Worm (Caenorhabditis elegans) whole organism, L4 larva: ENCODE measurements around the gene T26C5.4.

Experiments used
- T20F7.1 ChIP-seq: fragments of 200-800 bp; sonication (Bioruptor generic); optimal IDR thresholded peaks from 2 replicates; lab custom pipeline; 2018; ENCODE audit warnings: mild to moderate bottlenecking, missing genetic modification characterization, missing compliant biosample characterization
- Y105C5A.15 ChIP-seq: fragments of 200-800 bp; sonication (Bioruptor generic); IDR thresholded peaks from 2 replicates; pipeline ENCODE4 v1.3.6; 2022; ENCODE audit warnings: missing genetic modification characterization, missing compliant biosample characterization
- ZK546.5 ChIP-seq, 2 experiments: sonication (generic microtip); optimal IDR thresholded peaks; 2 replicates each; lab custom pipeline; 2017; ENCODE audit warnings: missing biosample characterization in 2 of 2, missing genetic modification characterization in 2 of 2
- aha-1 ChIP-seq: fragments of 150-350 bp; peaks from one replicate; lab custom pipeline; 2014; ENCODE audit warnings: missing biosample characterization, missing genetic modification characterization
- ama-1 ChIP-seq: fragments of 150-350 bp; optimal IDR thresholded peaks from 2 replicates; lab custom pipeline; 2014; ENCODE audit warnings: inconsistent platforms, mixed read lengths
- arid-1 ChIP-seq: fragments of 200-800 bp; sonication (Bioruptor generic); conservative IDR thresholded peaks from 2 replicates; pipeline ENCODE4 v1.3.6; 2022; ENCODE audit warnings: missing genetic modification reagents, missing genetic modification characterization, missing compliant biosample characterization
- attf-4 ChIP-seq: sonication (generic microtip); optimal IDR thresholded peaks from 3 replicates; lab custom pipeline; 2017; ENCODE audit warnings: missing biosample characterization, missing genetic modification characterization
- ceh-32 ChIP-seq: sonication (generic microtip); optimal IDR thresholded peaks from 2 replicates; lab custom pipeline; 2016; ENCODE audit warnings: mild to moderate bottlenecking, missing genetic modification characterization, missing compliant biosample characterization; ENCODE audit not compliant: poor library complexity
- ceh-44 ChIP-seq: fragments of 200-800 bp; sonication (Bioruptor generic); IDR thresholded peaks from 2 replicates; pipeline ENCODE4 v1.3.6; 2022; ENCODE audit warnings: missing genetic modification reagents, missing genetic modification characterization, missing compliant biosample characterization
- ceh-82 ChIP-seq: sonication (generic microtip); optimal IDR thresholded peaks from 2 replicates; lab custom pipeline; 2017; ENCODE audit warnings: missing biosample characterization, missing genetic modification characterization
- ctbp-1 ChIP-seq: fragments of 200-800 bp; sonication (Bioruptor generic); IDR thresholded peaks from 2 replicates; pipeline ENCODE4 v1.3.6; 2022; ENCODE audit warnings: missing genetic modification reagents, missing genetic modification characterization, missing compliant biosample characterization
- daf-12 ChIP-seq: fragments of 150-350 bp; optimal IDR thresholded peaks from 2 replicates; lab custom pipeline; 2014; ENCODE audit warnings: missing biosample characterization, missing genetic modification reagents, missing genetic modification characterization
- daf-16 ChIP-seq, 3 experiments: sonication (generic microtip); optimal IDR thresholded peaks; 2 replicates each; lab custom pipeline; 2016 to 2017; ENCODE audit warnings: missing genetic modification characterization in 3 of 3, missing genetic modification reagents in 3 of 3, mild to moderate bottlenecking in 2 of 3, missing compliant biosample characterization in 2 of 3, missing biosample characterization in 1 of 3, moderate library complexity in 1 of 3
- dmd-6 ChIP-seq: fragments of 200-800 bp; sonication (Bioruptor generic); IDR thresholded peaks from 2 replicates; pipeline ENCODE4 v1.3.6; 2022; ENCODE audit warnings: missing genetic modification reagents, missing genetic modification characterization, missing compliant biosample characterization
- dmd-9 ChIP-seq: fragments of 200-800 bp; sonication (Bioruptor generic); IDR thresholded peaks from 2 replicates; pipeline ENCODE4 v1.3.6; 2022; ENCODE audit warnings: missing genetic modification reagents, missing genetic modification characterization, missing compliant biosample characterization
- dve-1 ChIP-seq: sonication (generic microtip); optimal IDR thresholded peaks from 2 replicates; lab custom pipeline; 2017; ENCODE audit warnings: antibody characterized with exemption, mild to moderate bottlenecking, missing genetic modification characterization, missing compliant biosample characterization; ENCODE audit not compliant: insufficient read depth
- hlh-11 ChIP-seq: fragments of 200-800 bp; sonication (Bioruptor generic); optimal IDR thresholded peaks from 2 replicates; lab custom pipeline; 2018; ENCODE audit warnings: mild to moderate bottlenecking, missing genetic modification characterization, missing compliant biosample characterization
- hmg-1.1 ChIP-seq: fragments of 200-800 bp; sonication (Bioruptor generic); IDR thresholded peaks from 2 replicates; pipeline ENCODE4 v1.3.6; 2022; ENCODE audit warnings: missing genetic modification reagents, missing genetic modification characterization, missing compliant biosample characterization
- lin-13 ChIP-seq: fragments of 150-350 bp; optimal IDR thresholded peaks from 2 replicates; lab custom pipeline; 2014; ENCODE audit warnings: missing biosample characterization, missing genetic modification reagents, missing genetic modification characterization
- madf-5 ChIP-seq, 2 experiments: fragments of 200-800 bp; sonication (Bioruptor generic); IDR thresholded peaks; 2 replicates each; pipeline ENCODE4 v1.3.6; 2022; ENCODE audit warnings: missing compliant biosample characterization in 2 of 2, missing genetic modification characterization in 2 of 2
- mes-2 ChIP-seq: sonication (generic microtip); optimal IDR thresholded peaks from 2 replicates; lab custom pipeline; 2016; ENCODE audit warnings: missing genotype, mild to moderate bottlenecking, missing genetic modification characterization, missing compliant biosample characterization; ENCODE audit not compliant: poor library complexity, severe bottlenecking
- nhr-102 ChIP-seq: sonication (generic microtip); optimal IDR thresholded peaks from 2 replicates; lab custom pipeline; 2016; ENCODE audit warnings: mild to moderate bottlenecking, missing genetic modification characterization, moderate library complexity, missing compliant biosample characterization
- nhr-11 ChIP-seq: fragments of 150-350 bp; optimal IDR thresholded peaks from 2 replicates; lab custom pipeline; 2014; ENCODE audit warnings: missing biosample characterization, missing genetic modification characterization
- nhr-28 ChIP-seq: fragments of 150-350 bp; optimal IDR thresholded peaks from 2 replicates; lab custom pipeline; 2014; ENCODE audit warnings: missing biosample characterization, missing genetic modification characterization
- nhr-41 ChIP-seq: fragments of 200-800 bp; sonication (Bioruptor generic); IDR thresholded peaks from 2 replicates; pipeline ENCODE4 v1.3.6; 2022; ENCODE audit warnings: missing genetic modification reagents, missing genetic modification characterization, missing compliant biosample characterization
- nhr-48 ChIP-seq: sonication (generic microtip); optimal IDR thresholded peaks from 2 replicates; lab custom pipeline; 2016; ENCODE audit warnings: mild to moderate bottlenecking, missing genetic modification characterization, missing compliant biosample characterization
- nhr-6 ChIP-seq: fragments of 150-350 bp; optimal IDR thresholded peaks from 2 replicates; lab custom pipeline; 2014; ENCODE audit warnings: missing biosample characterization, missing genetic modification characterization
- nhr-76 ChIP-seq: fragments of 150-350 bp; optimal IDR thresholded peaks from 2 replicates; lab custom pipeline; 2014; ENCODE audit warnings: missing biosample characterization, missing genetic modification characterization
- nhr-77 ChIP-seq: fragments of 150-350 bp; optimal IDR thresholded peaks from 2 replicates; lab custom pipeline; 2014; ENCODE audit warnings: missing biosample characterization, missing genetic modification characterization
- pqm-1 ChIP-seq: sonication (generic microtip); optimal IDR thresholded peaks from 2 replicates; lab custom pipeline; 2017; ENCODE audit warnings: missing biosample characterization, missing genetic modification characterization
- saeg-2 ChIP-seq: fragments of 200-800 bp; sonication (Bioruptor generic); IDR thresholded peaks from 2 replicates; pipeline ENCODE4 v1.3.6; 2022; ENCODE audit warnings: missing genetic modification reagents, missing genetic modification characterization, missing compliant biosample characterization
- skn-1 ChIP-seq: fragments of 150-350 bp; optimal IDR thresholded peaks from 2 replicates; lab custom pipeline; 2014; ENCODE audit warnings: missing biosample characterization, missing genetic modification characterization
- tag-97 ChIP-seq: fragments of 200-800 bp; sonication (Bioruptor generic); IDR thresholded peaks from 2 replicates; pipeline ENCODE4 v1.3.6; 2022; ENCODE audit warnings: missing genetic modification characterization, missing compliant biosample characterization
- tra-1 ChIP-seq: fragments of 200-800 bp; sonication (Bioruptor generic); IDR thresholded peaks from 2 replicates; pipeline ENCODE4 v1.3.6; 2022; ENCODE audit warnings: missing genetic modification reagents, missing genetic modification characterization, missing compliant biosample characterization
- unc-130 ChIP-seq: sonication (generic microtip); optimal IDR thresholded peaks from 2 replicates; lab custom pipeline; 2016; ENCODE audit warnings: missing genetic modification reagents, missing genetic modification characterization, missing compliant biosample characterization
- unc-62 ChIP-seq, 3 experiments: fragments of 150-350 bp in 1 of 3; sonication (generic microtip); optimal IDR thresholded peaks in 2 of 3; peaks in 1 of 3; 1 replicate in 1 of 3; 2 replicates in 2 of 3; lab custom pipeline; 2014 to 2017; ENCODE audit warnings: missing biosample characterization in 3 of 3, missing genetic modification characterization in 3 of 3, missing genetic modification reagents in 3 of 3, missing genotype in 1 of 3
- zag-1 ChIP-seq: fragments of 150-350 bp; optimal IDR thresholded peaks from 2 replicates; lab custom pipeline; 2014; ENCODE audit warnings: missing biosample characterization, missing genetic modification characterization
- ztf-11 ChIP-seq: fragments of 150-350 bp; optimal IDR thresholded peaks from 2 replicates; lab custom pipeline; 2014; ENCODE audit warnings: missing biosample characterization, missing genetic modification characterization

T26C5.4 gene

DNA sequence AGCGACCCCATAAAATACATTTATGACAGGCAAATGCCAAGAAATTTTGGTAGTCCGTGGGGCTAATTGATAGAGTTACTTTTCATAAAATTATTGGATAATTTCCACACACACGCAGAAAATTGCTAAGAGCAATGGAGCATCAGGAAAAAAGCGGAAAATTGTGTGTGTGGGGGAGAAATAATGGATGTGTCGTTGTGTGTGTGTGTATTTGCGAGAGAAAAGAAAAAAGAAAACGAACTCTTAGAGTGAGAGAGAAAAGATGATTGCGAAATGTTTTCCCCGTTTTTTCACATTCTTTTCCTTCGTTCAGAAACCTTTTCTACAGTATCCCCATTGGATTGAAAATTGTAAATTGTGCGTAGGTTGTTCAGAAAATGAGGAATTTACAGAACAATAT, 31.3 kb upstream of the T26C5.4 start (continued):
- TF ChIP-seq skn-1 (tag; lab: Kevin White, UChicago), result no peak
- TF ChIP-seq lin-13 (GFP tag; lab: Kevin White, UChicago), result no peak
- TF ChIP-seq, all 104 proteins: peak for 12

DNA sequence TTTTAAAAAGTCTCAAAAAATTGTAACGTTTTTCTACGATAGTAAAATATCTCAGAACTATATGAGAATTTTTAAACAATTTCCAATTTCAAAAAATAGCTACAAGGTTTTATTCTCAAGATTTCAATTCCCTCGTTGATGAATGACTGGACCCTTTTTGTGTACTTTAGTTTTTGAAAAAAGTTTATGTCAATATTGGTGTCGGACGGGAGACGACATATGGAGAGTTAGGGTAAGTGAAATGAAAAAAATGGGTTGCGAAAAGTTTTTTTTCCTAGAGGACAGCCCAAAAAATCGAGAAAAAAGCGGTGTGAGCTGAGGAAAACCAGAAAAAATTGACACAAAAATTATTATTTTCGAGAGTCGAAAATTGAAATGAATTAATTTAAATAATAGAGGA, 30.5 kb upstream of the T26C5.4 start:
- TF ChIP-seq dmd-9 (GFP tag; lab: Robert Waterston, UW) (no peak), Y105C5A.15 (no peak), nhr-102 (tag; lab: Kevin White, UChicago) (no peak), zag-1 (tag; lab: Kevin White, UChicago) (no peak), daf-12 (no peak), unc-130 (GFP tag; lab: Kevin White, UChicago) (no peak), nhr-76 (tag; lab: Kevin White, UChicago) (no peak), ceh-82 (tag; lab: Kevin White, UChicago) (no peak), ztf-11 (tag; lab: Kevin White, UChicago) (no peak), ZK546.5 (tag; optimal IDR thresholded peaks at IDR 0.05; lab: Kevin White, UChicago) (no peak), nhr-11 (tag; lab: Kevin White, UChicago) (no peak), nhr-41 (GFP tag; lab: Robert Waterston, UW) (no peak), ctbp-1 (GFP tag; lab: Robert Waterston, UW) (no peak), mes-2 (tag; lab: Kevin White, UChicago) (no peak), saeg-2 (GFP tag; lab: Robert Waterston, UW) (no peak), arid-1 (GFP tag; lab: Robert Waterston, UW) (no peak), dmd-6 (no peak), tag-97 (GFP tag; lab: Robert Waterston, UW) (no peak), ama-1 (no peak)
- TF ChIP-seq, all 104 proteins: peak for 0

DNA sequence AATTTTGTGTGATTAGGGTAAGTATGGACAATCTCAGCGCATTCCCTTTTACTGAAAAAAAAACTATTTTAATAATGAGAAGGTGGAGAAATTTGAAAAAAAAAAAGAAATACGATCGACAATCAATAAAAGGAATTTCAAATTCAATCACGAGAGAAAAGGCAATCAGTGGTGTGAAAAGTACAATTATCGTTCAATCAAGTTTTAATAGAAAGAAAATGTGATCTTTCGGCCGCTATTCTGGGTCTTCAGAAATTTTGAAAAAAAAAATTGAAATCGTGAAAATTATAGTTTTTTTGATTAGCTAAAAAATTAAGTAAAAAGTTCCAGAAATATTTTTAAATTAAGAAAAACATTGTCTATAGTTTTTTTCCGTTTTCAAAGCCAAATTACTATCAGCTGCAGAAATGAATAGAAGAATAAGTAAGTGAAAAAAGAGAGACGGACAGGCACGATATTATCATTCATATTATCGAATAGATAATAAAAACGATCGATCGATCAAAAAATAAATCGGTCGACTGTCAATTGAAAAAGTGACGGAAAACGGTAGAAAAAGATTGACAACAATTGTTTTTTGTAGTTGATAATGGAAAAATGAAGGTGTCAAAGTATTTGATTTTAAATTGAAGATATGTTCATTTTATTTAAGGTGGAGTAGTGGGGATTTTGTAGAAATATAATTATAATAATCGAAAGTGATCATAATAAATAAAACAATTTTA, 29.9 kb upstream of the T26C5.4 start, which contains the start of gene gldi-3:
TSS of gene gldi-3 (minus strand) at position 51 of the 725 bp plus-strand sequence.
- peak; percentile 40 for TF ChIP-seq T20F7.1 (GFP tag; lab: Kevin White, UChicago)
- TF ChIP-seq nhr-77 (tag; lab: Kevin White, UChicago), result peak; percentile 13
- TF ChIP-seq nhr-11 (tag; lab: Kevin White, UChicago), result no peak
- TF ChIP-seq daf-16 (GFP tag; optimal IDR thresholded peaks at IDR 0.05; lab: Kevin White, UChicago), result no peak
- peak; percentile 71 for TF ChIP-seq daf-16 (tag; optimal IDR thresholded peaks at IDR 0.05; lab: Kevin White, UChicago)
- TF ChIP-seq dmd-6, result peak; percentile 82
- TF ChIP-seq hlh-11 (tag; lab: Kevin White, UChicago), result peak; percentile 60
- peak; percentile 45 for TF ChIP-seq pqm-1 (tag; lab: Kevin White, UChicago)
- peak; percentile 72 for TF ChIP-seq dve-1 (tag; lab: Kevin White, UChicago)
- peak; percentile 22 for TF ChIP-seq nhr-48
- no peak for TF ChIP-seq ceh-32 (tag; lab: Kevin White, UChicago)
- peak in 1 of 2 experiments; percentile 57 for TF ChIP-seq unc-62 (GFP tag; optimal IDR thresholded peaks at IDR 0.05 in 1 of 2; lab: Kevin White, UChicago)
- TF ChIP-seq unc-62 (tag; optimal IDR thresholded peaks at IDR 0.05; lab: Kevin White, UChicago), result no peak
- TF ChIP-seq tra-1, result peak; percentile 63; the same call in 1 of the 2 replicates
- 0 out of 2 replicates have a peak, but pooled peaks have one; percentile 16 for TF ChIP-seq hmg-1.1 (GFP tag; lab: Robert Waterston, UW)
- TF ChIP-seq nhr-6 (tag; lab: Kevin White, UChicago), result no peak
- TF ChIP-seq nhr-28 (tag; lab: Kevin White, UChicago), result peak; percentile 87

DNA sequence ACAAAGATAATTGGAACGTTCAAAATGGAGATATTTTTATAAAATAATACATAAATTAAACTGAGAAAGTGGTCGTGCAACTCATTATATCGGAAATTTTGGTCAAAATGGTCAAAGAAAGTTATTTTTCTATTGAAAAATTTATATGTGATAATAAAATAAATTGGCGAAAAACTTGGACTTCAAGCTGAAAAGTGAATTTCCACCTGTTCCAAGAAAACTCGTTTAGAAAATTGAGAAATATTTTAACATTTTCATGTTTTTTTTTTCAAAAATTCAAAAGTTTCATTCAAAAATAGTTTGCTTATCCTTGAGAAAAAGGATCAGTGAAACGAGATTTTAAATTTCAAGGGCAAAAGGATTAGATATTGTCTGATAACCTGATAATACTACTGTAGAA, 28.7 kb upstream of the T26C5.4 start:
- TF ChIP-seq aha-1 (peak; percentile 58), ceh-44 (GFP tag; lab: Robert Waterston, UW) (no peak), attf-4 (tag; lab: Kevin White, UChicago) (no peak), madf-5 (GFP tag; IDR thresholded peaks at IDR 0.05; lab: Robert Waterston, UW) (no peak)
- TF ChIP-seq, all 104 proteins: peak for 1
